Fruit fly (Drosophila melanogaster) whole organism, adult: ENCODE measurements around the gene Obp28a.
A peak's percentile ranks its signal among the peaks of the same experiment; 100 is the strongest.

Source experiments
- CG12768 ChIP-seq: fragments of 200-800 bp; sonication (Bioruptor generic); optimal IDR thresholded peaks from 2 replicates; lab custom pipeline; 2017; ENCODE audit warnings: missing biosample characterization, missing genetic modification characterization, mild to moderate bottlenecking, moderate library complexity, missing genetic modification reagents
- CG14711 ChIP-seq: fragments of 200-800 bp; sonication (Bioruptor generic); optimal IDR thresholded peaks from 2 replicates; lab custom pipeline; 2018; ENCODE audit warnings: missing biosample characterization, mild to moderate bottlenecking, missing genetic modification characterization, moderate library complexity
- CG1620 ChIP-seq: fragments of 200-800 bp; sonication (Bioruptor generic); optimal IDR thresholded peaks from 2 replicates; lab custom pipeline; 2016; ENCODE audit warnings: missing biosample characterization, missing genetic modification characterization
- CG33017 ChIP-seq: fragments of 200-800 bp; sonication (Bioruptor generic); optimal IDR thresholded peaks from 2 replicates; lab custom pipeline; 2018; ENCODE audit warnings: missing biosample characterization, mild to moderate bottlenecking, missing genetic modification characterization, moderate library complexity
- CG5204 ChIP-seq: fragments of 200-800 bp; sonication (Bioruptor generic); optimal IDR thresholded peaks from 2 replicates; lab custom pipeline; 2016; ENCODE audit warnings: missing biosample characterization, missing genetic modification characterization
- CG7045 ChIP-seq: fragments of 200-800 bp; sonication (Bioruptor generic); optimal IDR thresholded peaks from 2 replicates; lab custom pipeline; 2017; ENCODE audit warnings: missing biosample characterization, mild to moderate bottlenecking, missing genetic modification characterization
- CG7101 ChIP-seq: fragments of 200-800 bp; sonication (Bioruptor generic); optimal IDR thresholded peaks from 2 replicates; lab custom pipeline; 2018; ENCODE audit warnings: missing biosample characterization, mild to moderate bottlenecking, missing genetic modification characterization, moderate library complexity
- Clk ChIP-seq: fragments of 200-800 bp; sonication (Bioruptor generic); optimal IDR thresholded peaks from 2 replicates; lab custom pipeline; 2017; ENCODE audit warnings: missing biosample characterization, missing genetic modification characterization
- Crg-1 ChIP-seq: fragments of 200-800 bp; sonication (Bioruptor generic); optimal IDR thresholded peaks from 2 replicates; lab custom pipeline; 2016; ENCODE audit warnings: missing biosample characterization, missing genetic modification characterization
- Hr96 ChIP-seq: fragments of 200-800 bp; sonication (Bioruptor generic); optimal IDR thresholded peaks from 2 replicates; lab custom pipeline; 2016; ENCODE audit warnings: missing biosample characterization, missing genetic modification characterization
- Mnt ChIP-seq: fragments of 200-800 bp; sonication (Bioruptor generic); optimal IDR thresholded peaks from 2 replicates; lab custom pipeline; 2016; ENCODE audit warnings: missing biosample characterization, mild to moderate bottlenecking, missing genetic modification characterization
- bab1 ChIP-seq: fragments of 200-800 bp; sonication (Bioruptor generic); optimal IDR thresholded peaks from 3 replicates; lab custom pipeline; 2019; ENCODE audit warnings: missing biosample characterization, mild to moderate bottlenecking, missing genetic modification characterization, moderate library complexity
- cic ChIP-seq: fragments of 200-800 bp; sonication (Bioruptor generic); optimal IDR thresholded peaks from 2 replicates; lab custom pipeline; 2017; ENCODE audit warnings: missing biosample characterization, mild to moderate bottlenecking, missing genetic modification characterization, moderate library complexity
- cnc ChIP-seq, 2 experiments: fragments of >200 bp; optimal IDR thresholded peaks; 2 replicates each; lab custom pipeline; 2017
- kay ChIP-seq: fragments of 200-800 bp; sonication (Bioruptor generic); peaks from one replicate; lab custom pipeline; 2016; ENCODE audit warnings: missing biosample characterization, missing genetic modification characterization, borderline replicate concordance
- ovo ChIP-seq: fragments of 200-800 bp; sonication (Bioruptor generic); optimal IDR thresholded peaks from 2 replicates; lab custom pipeline; 2016; ENCODE audit warnings: missing biosample characterization, missing genetic modification characterization
- pad ChIP-seq: fragments of 200-800 bp; sonication (Bioruptor generic); optimal IDR thresholded peaks from 3 replicates; lab custom pipeline; 2017; ENCODE audit warnings: missing biosample characterization, missing genetic modification characterization, mild to moderate bottlenecking, moderate library complexity, missing genetic modification reagents
- tj ChIP-seq: fragments of 200-800 bp; sonication (Bioruptor generic); optimal IDR thresholded peaks from 3 replicates; lab custom pipeline; 2017; ENCODE audit warnings: missing biosample characterization, mild to moderate bottlenecking, missing genetic modification characterization, moderate library complexity
- toe ChIP-seq: fragments of 200-800 bp; sonication (Bioruptor generic); optimal IDR thresholded peaks from 2 replicates; lab custom pipeline; 2016; ENCODE audit warnings: missing biosample characterization, missing genetic modification characterization

Obp28a gene

dm6 chr2L:7521627-7522026 lies 24.5 kb upstream of the Obp28a start:
- no peak for TF ChIP-seq Mnt
- TF ChIP-seq Crg-1 (GFP tag; lab: Kevin White, UChicago) = no peak
- TF ChIP-seq bab1 (GFP tag; lab: Kevin White, UChicago) = no peak
- no peak for TF ChIP-seq pad
- TF ChIP-seq CG14711 = no peak
- TF ChIP-seq Clk (GFP tag; lab: Kevin White, UChicago) = no peak
- TF ChIP-seq CG12768 (GFP tag; lab: Kevin White, UChicago) = no peak
- TF ChIP-seq cnc (optimal IDR thresholded peaks at IDR 0.05; lab: Kevin White, UChicago) = no peak
- TF ChIP-seq ovo (GFP tag; lab: Kevin White, UChicago) = no peak
- no peak for TF ChIP-seq toe (GFP tag; lab: Kevin White, UChicago)

DNA sequence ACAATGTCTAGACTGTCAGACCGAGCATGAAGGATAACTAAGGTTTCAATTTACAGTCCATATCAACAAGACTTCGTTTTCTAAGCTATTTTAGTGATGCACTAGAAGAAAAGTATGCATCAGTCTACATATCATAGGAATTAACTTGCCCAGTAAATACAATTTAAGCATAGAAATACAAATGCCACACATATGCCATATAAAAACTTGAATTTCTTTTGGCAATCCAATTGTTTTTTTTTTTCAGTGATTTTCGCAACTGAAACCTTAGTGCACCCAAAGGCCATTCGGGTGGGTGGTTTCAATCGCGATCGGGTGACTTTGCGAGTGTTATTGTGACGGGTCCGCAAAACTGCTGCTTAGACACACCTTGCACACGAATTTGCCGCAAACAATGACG lies 23.4 kb upstream of the Obp28a start:
- TF ChIP-seq Crg-1 (GFP tag; lab: Kevin White, UChicago) = no peak
- TF ChIP-seq cnc (optimal IDR thresholded peaks at IDR 0.05; lab: Kevin White, UChicago) = no peak
- TF ChIP-seq Clk (GFP tag; lab: Kevin White, UChicago) = no peak
- no peak for TF ChIP-seq CG7101 (tag; lab: Kevin White, UChicago)
- no peak for TF ChIP-seq ovo (GFP tag; lab: Kevin White, UChicago)
- TF ChIP-seq cic (GFP tag; lab: Kevin White, UChicago) = no peak
- peak; percentile 16 for TF ChIP-seq tj (GFP tag; lab: Kevin White, UChicago)
- TF ChIP-seq kay (GFP tag; lab: Kevin White, UChicago) = no peak
- TF ChIP-seq pad = no peak
- no peak for TF ChIP-seq CG7045
- TF ChIP-seq toe (GFP tag; lab: Kevin White, UChicago) = no peak
- TF ChIP-seq bab1 (GFP tag; lab: Kevin White, UChicago) = peak; percentile 24

DNA sequence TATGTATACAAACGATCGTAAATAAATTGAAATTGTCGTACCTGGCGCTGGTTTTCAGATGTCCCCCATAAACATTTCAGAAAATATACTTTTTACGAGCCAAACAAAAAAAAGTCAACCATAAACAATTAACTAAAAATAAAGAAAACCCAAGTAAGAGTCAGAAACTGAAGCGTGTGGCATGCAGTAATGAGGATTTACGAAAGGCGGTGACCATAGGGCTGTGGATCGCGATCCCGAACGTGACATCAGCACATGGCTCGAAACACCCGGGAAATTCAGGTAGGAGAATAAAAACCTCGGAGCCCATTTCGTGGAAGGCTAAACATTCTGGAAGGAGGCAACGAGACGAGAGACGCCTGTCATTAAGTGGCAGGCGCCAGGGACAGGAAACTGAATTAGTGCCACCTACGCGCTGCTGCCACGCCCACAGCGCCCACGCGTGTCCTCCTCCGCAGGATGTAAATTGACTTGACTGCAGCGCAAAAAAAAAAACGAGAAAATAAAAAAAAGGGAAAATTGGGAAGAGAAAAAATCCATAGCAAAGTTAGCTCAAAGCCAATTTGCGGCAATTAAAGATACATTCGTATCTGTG lies 22.5 kb upstream of the Obp28a start:
- TF ChIP-seq Clk (GFP tag; lab: Kevin White, UChicago) (no peak), cic (GFP tag; lab: Kevin White, UChicago) (no peak), CG1620 (GFP tag; lab: Kevin White, UChicago) (no peak)

dm6 chr2L:7518896-7519295 lies 21.7 kb upstream of the Obp28a start:
- TF ChIP-seq kay (GFP tag; lab: Kevin White, UChicago) (peak; percentile 59), cic (GFP tag; lab: Kevin White, UChicago) (no peak)

DNA sequence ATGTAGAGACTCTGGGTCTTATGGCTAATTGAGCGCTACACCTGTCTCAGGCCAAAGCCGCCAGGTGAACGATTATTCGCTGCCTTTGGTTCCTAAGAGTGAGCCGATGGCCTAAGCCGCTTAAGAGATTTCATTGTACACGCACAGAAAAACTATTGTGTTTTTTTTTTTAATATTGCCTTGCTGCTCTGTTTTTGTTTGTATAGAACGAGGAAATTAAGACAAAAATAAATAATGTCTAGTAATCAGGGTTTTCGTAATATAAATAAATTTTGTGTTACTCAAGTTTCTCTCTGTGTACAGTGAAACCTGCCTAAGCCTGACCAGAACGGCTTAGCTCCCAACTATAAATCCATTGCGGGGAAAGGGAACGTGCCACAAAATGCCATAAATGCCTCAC lies 18.2 kb upstream of the Obp28a start:
- TF ChIP-seq CG7045 (no peak), pad (no peak), Hr96 (GFP tag; lab: Kevin White, UChicago) (no peak), Clk (GFP tag; lab: Kevin White, UChicago) (no peak), CG12768 (GFP tag; lab: Kevin White, UChicago) (no peak), CG7101 (tag; lab: Kevin White, UChicago) (no peak), ovo (GFP tag; lab: Kevin White, UChicago) (no peak), Crg-1 (GFP tag; lab: Kevin White, UChicago) (no peak), toe (GFP tag; lab: Kevin White, UChicago) (no peak), tj (GFP tag; lab: Kevin White, UChicago) (no peak), CG33017 (tag; lab: Kevin White, UChicago) (no peak), CG5204 (no peak)

DNA sequence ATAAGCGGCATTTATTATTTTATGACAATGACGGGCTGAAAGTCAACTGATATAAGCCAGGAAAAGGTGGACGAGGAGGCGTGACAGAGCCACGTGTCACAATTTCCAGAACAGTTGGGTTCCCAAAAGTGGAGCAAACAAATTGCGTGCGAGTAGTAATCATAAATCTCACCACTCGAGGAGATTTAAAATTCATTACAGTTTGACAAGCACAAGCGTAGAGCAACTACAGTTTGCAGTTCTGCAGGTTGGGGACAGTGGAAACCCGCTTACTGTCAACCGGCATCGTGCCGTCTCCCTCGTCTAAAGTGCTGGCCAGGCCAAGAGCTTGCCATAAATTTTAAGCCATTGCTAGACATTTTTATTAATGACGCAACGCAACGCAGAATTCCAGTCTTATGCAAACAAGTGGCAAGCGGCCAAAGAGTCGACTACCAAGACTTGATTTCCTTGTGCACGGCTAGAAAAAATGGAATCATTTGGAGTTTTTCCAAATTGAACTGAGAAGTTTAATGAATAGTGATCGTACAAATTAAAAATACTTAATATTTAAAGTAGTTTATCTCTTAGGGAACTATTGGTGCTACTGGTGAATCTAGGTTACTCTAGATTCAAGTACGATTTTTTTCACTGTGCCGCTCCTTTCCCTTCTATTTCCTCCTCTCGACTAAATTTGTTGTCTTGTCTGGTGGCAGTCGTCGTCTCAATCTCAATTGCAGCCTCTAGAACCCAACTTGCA lies 16.3 kb upstream of the Obp28a start:
- TF ChIP-seq CG1620 (GFP tag; lab: Kevin White, UChicago) = no peak

- TF ChIP-seq CG33017 (tag; lab: Kevin White, UChicago) (no peak), CG12768 (GFP tag; lab: Kevin White, UChicago) (no peak), CG14711 (peak; percentile 9), cic (GFP tag; lab: Kevin White, UChicago) (no peak)
These were observed 15.7 kb upstream of the Obp28a start for dm6 chr2L:7512860-7513259.

dm6 chr2L:7508867-7509266 lies 11.7 kb upstream of the Obp28a start:
- TF ChIP-seq cnc (optimal IDR thresholded peaks at IDR 0.05; lab: Kevin White, UChicago) (no peak), toe (GFP tag; lab: Kevin White, UChicago) (no peak), CG7101 (tag; lab: Kevin White, UChicago) (no peak)
